Fruit fly (Drosophila melanogaster): ENCODE data around the gene CG34265.

- TF ChIP-seq EcR (GFP tag; optimal IDR thresholded peaks at IDR 0.05) (peak in 1 of 2 experiments; percentile 61), CG8478 (optimal IDR thresholded peaks at IDR 0.05) (no peak)
Measured at dm6 chr3L:3241368-3241640, 27.0 kb upstream of the CG34265 start.
